Worm (Caenorhabditis elegans) whole organism, L4 larva: Measurements from ENCODE around the gene dot-1.3.

Experiments used
- nhr-76 ChIP-seq: fragments of 150-350 bp; optimal IDR thresholded peaks from 2 replicates; lab custom pipeline; 2014; ENCODE audit warnings: missing biosample characterization, missing genetic modification characterization
- nhr-77 ChIP-seq: fragments of 150-350 bp; optimal IDR thresholded peaks from 2 replicates; lab custom pipeline; 2014; ENCODE audit warnings: missing biosample characterization, missing genetic modification characterization

DNA sequence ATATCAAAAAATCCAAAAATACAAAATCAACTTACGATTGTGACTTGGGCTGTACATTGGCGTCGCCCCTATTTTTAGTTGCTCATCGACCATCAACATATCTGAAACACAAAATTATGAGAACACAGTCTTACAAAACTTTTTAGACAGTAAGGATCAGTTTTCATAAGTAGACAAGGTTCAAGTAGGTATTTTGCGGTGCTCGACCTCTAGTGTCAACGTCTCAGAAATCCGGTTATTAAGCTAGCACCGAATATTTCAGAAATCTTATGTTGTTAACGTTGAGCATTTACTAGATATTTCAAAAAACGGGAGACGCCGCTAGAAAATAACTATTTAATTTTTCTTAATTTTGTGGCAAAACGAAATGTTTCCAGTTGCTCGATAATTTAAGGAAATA is 31.8 kb downstream of the dot-1.3 start, which contains the start of gene otpl-8:
- TF ChIP-seq nhr-76 (tag; lab: Kevin White, UChicago) (no peak), nhr-77 (tag; lab: Kevin White, UChicago) (no peak)
